Worm (Caenorhabditis elegans) whole organism, L3 larva: ENCODE results near the gene ZK809.9.

Experiments
- R02D3.7 ChIP-seq: fragments of 150-350 bp; optimal IDR thresholded peaks from 2 replicates; lab custom pipeline; 2014; ENCODE audit warnings: missing biosample characterization, missing genetic modification characterization
- ZK546.5 ChIP-seq: sonication (generic microtip); optimal IDR thresholded peaks from 2 replicates; lab custom pipeline; 2017; ENCODE audit warnings: missing biosample characterization, missing genetic modification characterization
- aly-2 ChIP-seq: fragments of 150-350 bp; optimal IDR thresholded peaks from 2 replicates; lab custom pipeline; 2014; ENCODE audit warnings: missing biosample characterization, missing genetic modification characterization
- ama-1 ChIP-seq: fragments of 150-350 bp; optimal IDR thresholded peaks from 2 replicates; lab custom pipeline; 2018
- ceh-16 ChIP-seq: sonication (generic microtip); optimal IDR thresholded peaks from 2 replicates; lab custom pipeline; 2017; ENCODE audit warnings: missing biosample characterization, missing genetic modification characterization
- ceh-28 ChIP-seq: fragments of 150-350 bp; optimal IDR thresholded peaks from 2 replicates; lab custom pipeline; 2014; ENCODE audit warnings: missing biosample characterization, missing genetic modification reagents, missing genetic modification characterization
- ceh-82 ChIP-seq: fragments of 150-350 bp; optimal IDR thresholded peaks from 2 replicates; lab custom pipeline; 2014; ENCODE audit warnings: missing biosample characterization, missing genetic modification characterization
- ceh-9 ChIP-seq: sonication (generic microtip); optimal IDR thresholded peaks from 2 replicates; lab custom pipeline; 2018; ENCODE audit warnings: missing biosample characterization, missing genetic modification characterization
- daf-12 ChIP-seq: fragments of 150-350 bp; optimal IDR thresholded peaks from 2 replicates; lab custom pipeline; 2014; ENCODE audit warnings: missing biosample characterization, missing genetic modification reagents, missing genetic modification characterization
- egl-27 ChIP-seq: sonication (generic microtip); optimal IDR thresholded peaks from 4 replicates; lab custom pipeline; 2017; ENCODE audit warnings: missing biosample characterization, missing genetic modification reagents, missing genetic modification characterization
- egl-5 ChIP-seq: fragments of 150-350 bp; optimal IDR thresholded peaks from 2 replicates; lab custom pipeline; 2017; ENCODE audit warnings: missing biosample characterization, missing genetic modification reagents, missing genetic modification characterization, inconsistent platforms
- elt-1 ChIP-seq: fragments of 150-350 bp; optimal IDR thresholded peaks from 2 replicates; lab custom pipeline; 2014; ENCODE audit warnings: missing biosample characterization, missing genetic modification characterization
- elt-2 ChIP-seq: sonication (generic microtip); optimal IDR thresholded peaks from 2 replicates; lab custom pipeline; 2016; ENCODE audit warnings: missing genetic modification reagents, mild to moderate bottlenecking, missing genetic modification characterization, missing compliant biosample characterization
- elt-3 ChIP-seq, 3 experiments: fragments of 150-350 bp in 1 of 3; sonication (generic microtip) in 2 of 3; optimal IDR thresholded peaks; 2 replicates in 2 of 3; 4 replicates in 1 of 3; lab custom pipeline; 2014 to 2017; ENCODE audit warnings: missing biosample characterization in 3 of 3, missing genetic modification characterization in 3 of 3
- eor-1 ChIP-seq, 2 experiments: fragments of 150-350 bp; optimal IDR thresholded peaks; 2 replicates each; lab custom pipeline; 2014 to 2018; ENCODE audit warnings: missing biosample characterization in 2 of 2, missing genetic modification characterization in 2 of 2
- fkh-10 ChIP-seq: sonication (generic microtip); optimal IDR thresholded peaks from 2 replicates; lab custom pipeline; 2017; ENCODE audit warnings: missing biosample characterization, missing genetic modification reagents, missing genetic modification characterization
- fkh-2 ChIP-seq: fragments of 150-350 bp; optimal IDR thresholded peaks from 2 replicates; lab custom pipeline; 2014; ENCODE audit warnings: missing biosample characterization, missing genetic modification reagents, missing genetic modification characterization
- fos-1 ChIP-seq: fragments of 150-350 bp; optimal IDR thresholded peaks from 2 replicates; lab custom pipeline; 2014; ENCODE audit warnings: missing biosample characterization, missing genetic modification characterization
- hmg-11 ChIP-seq: sonication (generic microtip); optimal IDR thresholded peaks from 2 replicates; lab custom pipeline; 2016; ENCODE audit warnings: missing genetic modification characterization, missing compliant biosample characterization
- jun-1 ChIP-seq: fragments of 150-350 bp; optimal IDR thresholded peaks from 2 replicates; lab custom pipeline; 2014; ENCODE audit warnings: missing biosample characterization, missing genetic modification reagents, missing genetic modification characterization
- lin-15B ChIP-seq: fragments of 150-350 bp; optimal IDR thresholded peaks from 2 replicates; lab custom pipeline; 2014; ENCODE audit warnings: missing biosample characterization, missing genetic modification characterization
- lin-39 ChIP-seq: fragments of 150-350 bp; optimal IDR thresholded peaks from 2 replicates; lab custom pipeline; 2018; ENCODE audit warnings: missing biosample characterization, missing genetic modification reagents, missing genetic modification characterization
- lsy-12 ChIP-seq: sonication (generic microtip); optimal IDR thresholded peaks from 2 replicates; lab custom pipeline; 2016; ENCODE audit warnings: mild to moderate bottlenecking, missing genetic modification characterization, missing compliant biosample characterization
- mdl-1 ChIP-seq: fragments of 150-350 bp; optimal IDR thresholded peaks from 2 replicates; lab custom pipeline; 2014; ENCODE audit warnings: missing biosample characterization, missing genetic modification characterization
- mml-1 ChIP-seq: fragments of 150-350 bp; sonication (generic microtip); optimal IDR thresholded peaks from 3 replicates; lab custom pipeline; 2014; ENCODE audit warnings: missing biosample characterization, missing genetic modification characterization
- nfya-1 ChIP-seq: sonication (generic microtip); optimal IDR thresholded peaks from 2 replicates; lab custom pipeline; 2017; ENCODE audit warnings: missing genetic modification characterization, mild to moderate bottlenecking, missing compliant biosample characterization, antibody characterized with exemption, moderate library complexity; ENCODE audit not compliant: insufficient read depth
- nhr-11 ChIP-seq: fragments of 150-350 bp; optimal IDR thresholded peaks from 2 replicates; lab custom pipeline; 2014; ENCODE audit warnings: missing biosample characterization, missing genetic modification characterization
- nhr-12 ChIP-seq: fragments of 150-350 bp; optimal IDR thresholded peaks from 2 replicates; lab custom pipeline; 2014; ENCODE audit warnings: missing biosample characterization, missing genetic modification characterization
- nhr-23 ChIP-seq: fragments of 150-350 bp; optimal IDR thresholded peaks from 2 replicates; lab custom pipeline; 2014; ENCODE audit warnings: missing biosample characterization, missing genetic modification reagents, missing genetic modification characterization
- nhr-237 ChIP-seq: fragments of 150-350 bp; optimal IDR thresholded peaks from 2 replicates; lab custom pipeline; 2014; ENCODE audit warnings: missing biosample characterization, missing genetic modification characterization
- nhr-25 ChIP-seq: sonication (generic microtip); optimal IDR thresholded peaks from 2 replicates; lab custom pipeline; 2017; ENCODE audit warnings: missing biosample characterization, missing genetic modification characterization
- nhr-28 ChIP-seq: fragments of 150-350 bp; optimal IDR thresholded peaks from 2 replicates; lab custom pipeline; 2014; ENCODE audit warnings: missing biosample characterization, missing genetic modification characterization
- nhr-43 ChIP-seq: sonication (generic microtip); optimal IDR thresholded peaks from 2 replicates; lab custom pipeline; 2016; ENCODE audit warnings: mild to moderate bottlenecking, missing genetic modification characterization, missing compliant biosample characterization; ENCODE audit not compliant: poor library complexity, severe bottlenecking
- nhr-67 ChIP-seq: fragments of 150-350 bp; optimal IDR thresholded peaks from 2 replicates; lab custom pipeline; 2014; ENCODE audit warnings: missing biosample characterization, missing genetic modification characterization
- nhr-76 ChIP-seq: fragments of 150-350 bp; sonication (generic microtip); optimal IDR thresholded peaks from 5 replicates; lab custom pipeline; 2014; ENCODE audit warnings: missing biosample characterization, missing genetic modification characterization
- nhr-77 ChIP-seq: fragments of 150-350 bp; optimal IDR thresholded peaks from 2 replicates; lab custom pipeline; 2014; ENCODE audit warnings: missing biosample characterization, missing genetic modification characterization
- pha-4 ChIP-seq: fragments of 150-350 bp; optimal IDR thresholded peaks from 2 replicates; lab custom pipeline; 2014; ENCODE audit warnings: missing biosample characterization, missing genetic modification reagents, missing genetic modification characterization
- pqm-1 ChIP-seq: fragments of 150-350 bp; optimal IDR thresholded peaks from 2 replicates; lab custom pipeline; 2017; ENCODE audit warnings: missing biosample characterization, missing genetic modification characterization, inconsistent platforms
- sea-2 ChIP-seq: fragments of 150-350 bp; sonication (generic microtip); optimal IDR thresholded peaks from 4 replicates; lab custom pipeline; 2014; ENCODE audit warnings: missing biosample characterization, missing genetic modification reagents, missing genetic modification characterization
- skn-1 ChIP-seq: fragments of 150-350 bp; optimal IDR thresholded peaks from 2 replicates; lab custom pipeline; 2014; ENCODE audit warnings: missing biosample characterization, missing genetic modification characterization
- snpc-4 ChIP-seq: fragments of 150-350 bp; optimal IDR thresholded peaks from 2 replicates; lab custom pipeline; 2014; ENCODE audit warnings: missing biosample characterization, missing genetic modification characterization
- tbx-2 ChIP-seq: sonication (generic microtip); optimal IDR thresholded peaks from 2 replicates; lab custom pipeline; 2016; ENCODE audit warnings: mild to moderate bottlenecking, missing genetic modification characterization, missing compliant biosample characterization
- unc-39 ChIP-seq: sonication (generic microtip); optimal IDR thresholded peaks from 4 replicates; lab custom pipeline; 2017; ENCODE audit warnings: missing biosample characterization, missing genetic modification characterization
- unc-62 ChIP-seq: fragments of 150-350 bp; sonication (generic microtip); optimal IDR thresholded peaks from 4 replicates; lab custom pipeline; 2014; ENCODE audit warnings: missing biosample characterization, missing genetic modification reagents, missing genetic modification characterization
- zag-1 ChIP-seq: fragments of 150-350 bp; optimal IDR thresholded peaks from 2 replicates; lab custom pipeline; 2014; ENCODE audit warnings: missing biosample characterization, missing genetic modification characterization
- ztf-11 ChIP-seq: fragments of 150-350 bp; optimal IDR thresholded peaks from 2 replicates; lab custom pipeline; 2014; ENCODE audit warnings: missing biosample characterization, missing genetic modification characterization
- ztf-4 ChIP-seq: fragments of 150-350 bp; optimal IDR thresholded peaks from 2 replicates; lab custom pipeline; 2014; ENCODE audit warnings: missing biosample characterization, missing genetic modification characterization

The ZK809.9 gene

DNA sequence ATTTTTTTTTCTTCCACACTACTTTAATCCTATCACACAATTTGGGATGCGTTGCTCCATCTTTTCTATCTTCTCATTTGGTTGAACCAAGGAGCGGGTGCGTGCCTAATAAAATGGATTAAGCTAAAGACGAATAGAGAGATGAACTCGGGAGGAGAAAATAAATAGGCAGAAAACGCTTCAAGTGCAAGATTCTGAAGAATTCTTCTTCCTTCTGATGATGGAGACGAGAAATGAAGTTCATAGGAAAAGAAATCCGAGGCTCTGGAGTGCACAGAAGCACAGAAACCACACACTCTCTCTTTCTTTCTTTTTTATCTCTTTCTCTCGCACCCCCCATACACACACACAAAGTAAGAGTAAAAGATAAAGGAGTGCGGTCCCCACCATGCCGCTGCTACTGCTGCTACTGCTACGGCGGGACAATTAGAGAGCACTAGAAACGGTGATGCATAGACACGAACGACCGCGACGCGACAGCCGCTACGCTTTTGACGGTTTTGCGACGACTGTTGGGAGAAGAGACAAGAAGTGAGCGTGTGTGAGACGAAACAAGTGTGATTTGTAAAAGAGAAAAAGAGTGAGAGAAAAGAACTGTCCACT is 27.1 kb downstream of the ZK809.9 start:
- peak; percentile 38 for TF ChIP-seq tbx-2 (tag; lab: Kevin White, UChicago)
- TF ChIP-seq nhr-67 (tag; lab: Kevin White, UChicago), result no peak
- peak; percentile 88 for TF ChIP-seq pqm-1
- no peak for TF ChIP-seq nhr-11 (tag; lab: Kevin White, UChicago)
- peak; percentile 64 for TF ChIP-seq hmg-11
- peak; percentile 73 for TF ChIP-seq lin-39 (tag; lab: Kevin White, UChicago)
- TF ChIP-seq sea-2, result no peak
- no peak for TF ChIP-seq ceh-16 (tag; lab: Kevin White, UChicago)
- peak; percentile 7 for TF ChIP-seq ceh-82 (tag; lab: Kevin White, UChicago)
- TF ChIP-seq R02D3.7 (tag; lab: Kevin White, UChicago), result no peak
- TF ChIP-seq nhr-237, result no peak
- peak; percentile 1 for TF ChIP-seq fos-1 (tag; lab: Kevin White, UChicago)
- TF ChIP-seq nhr-28 (tag; lab: Kevin White, UChicago), result no peak
- TF ChIP-seq nhr-43, result no peak
- TF ChIP-seq ZK546.5 (tag; lab: Kevin White, UChicago), result no peak
- peak; percentile 41 for TF ChIP-seq fkh-10 (GFP tag; lab: Kevin White, UChicago)
- TF ChIP-seq snpc-4 (tag; lab: Kevin White, UChicago), result peak; percentile 60
- TF ChIP-seq ztf-11 (tag; lab: Kevin White, UChicago), result no peak
- TF ChIP-seq mdl-1 (tag; lab: Kevin White, UChicago), result no peak
- TF ChIP-seq egl-27 (tag; lab: Kevin White, UChicago), result peak; percentile 26
- TF ChIP-seq lsy-12 (tag; lab: Kevin White, UChicago), result peak; percentile 51
- peak; percentile 47 for TF ChIP-seq skn-1
- TF ChIP-seq elt-2, result peak; percentile 96
- TF ChIP-seq nhr-76, result no peak
- no peak for TF ChIP-seq fkh-2 (tag; lab: Kevin White, UChicago)
- no peak for TF ChIP-seq mml-1 (tag; lab: Kevin White, UChicago)
- TF ChIP-seq ceh-9 (tag; lab: Kevin White, UChicago), result no peak
- TF ChIP-seq nhr-77 (tag; lab: Kevin White, UChicago), result no peak
- TF ChIP-seq ama-1 (lab: Kevin White, UChicago), result peak; percentile 47
- TF ChIP-seq eor-1 (tag; optimal IDR thresholded peaks at IDR 0.05; lab: Kevin White, UChicago), result no peak
- no peak for TF ChIP-seq aly-2 (tag; lab: Kevin White, UChicago)
- TF ChIP-seq ztf-4, result no peak
- peak; percentile 24 for TF ChIP-seq unc-39
- no peak for TF ChIP-seq egl-5 (tag; lab: Kevin White, UChicago)
- TF ChIP-seq nhr-12 (tag; lab: Kevin White, UChicago), result no peak
- TF ChIP-seq unc-62 (GFP tag; lab: Kevin White, UChicago), result peak; percentile 33
- peak; percentile 51 for TF ChIP-seq ceh-28 (tag; lab: Kevin White, UChicago)
- TF ChIP-seq nfya-1 (tag; lab: Kevin White, UChicago), result peak; percentile 84
- peak; percentile 75 for TF ChIP-seq nhr-23 (tag; lab: Kevin White, UChicago)
- TF ChIP-seq zag-1 (tag; lab: Kevin White, UChicago), result no peak
- TF ChIP-seq elt-1 (tag; lab: Kevin White, UChicago), result peak; percentile 22
- TF ChIP-seq jun-1, result peak; percentile 78
- peak; percentile 92 for TF ChIP-seq pha-4
- TF ChIP-seq lin-15B, result peak; percentile 62
- TF ChIP-seq daf-12, result no peak
- TF ChIP-seq elt-3 (tag; optimal IDR thresholded peaks at IDR 0.05; lab: Kevin White, UChicago), result peak in 2 of 3 experiments; percentile 51 to 61
- peak; percentile 86 for TF ChIP-seq nhr-25
